Worm (Caenorhabditis elegans) whole organism, L2 larva: ENCODE data around the gene srv-19.

Experiments used
- C34F6.9 ChIP-seq: fragments of 150-350 bp; optimal IDR thresholded peaks from 2 replicates; lab custom pipeline; 2014; ENCODE audit warnings: missing biosample characterization, missing genetic modification characterization
- R02D3.7 ChIP-seq: fragments of 150-350 bp; optimal IDR thresholded peaks from 2 replicates; lab custom pipeline; 2014; ENCODE audit warnings: missing biosample characterization, missing genetic modification characterization
- Y55F3AM.14 ChIP-seq: fragments of 200-800 bp; sonication (Bioruptor generic); optimal IDR thresholded peaks from 2 replicates; lab custom pipeline; 2018; ENCODE audit warnings: mild to moderate bottlenecking, missing genetic modification characterization, missing compliant biosample characterization
- ZK546.5 ChIP-seq: sonication (generic microtip); optimal IDR thresholded peaks from 2 replicates; lab custom pipeline; 2017; ENCODE audit warnings: missing biosample characterization, missing genetic modification characterization
- alr-1 ChIP-seq: fragments of 150-350 bp; optimal IDR thresholded peaks from 2 replicates; lab custom pipeline; 2014; ENCODE audit warnings: missing biosample characterization, missing genetic modification characterization
- aly-2 ChIP-seq: fragments of 150-350 bp; optimal IDR thresholded peaks from 2 replicates; lab custom pipeline; 2014; ENCODE audit warnings: missing biosample characterization, missing genetic modification characterization
- ama-1 ChIP-seq: fragments of 150-350 bp; optimal IDR thresholded peaks from 2 replicates; lab custom pipeline; 2018; ENCODE audit warnings: inconsistent platforms
- blmp-1 ChIP-seq: sonication (generic microtip); optimal IDR thresholded peaks from 2 replicates; lab custom pipeline; 2017; ENCODE audit warnings: missing genetic modification characterization, mild to moderate bottlenecking, missing compliant biosample characterization, antibody characterized with exemption, moderate library complexity; ENCODE audit not compliant: insufficient read depth
- ceh-16 ChIP-seq: fragments of 150-350 bp; optimal IDR thresholded peaks from 2 replicates; lab custom pipeline; 2014; ENCODE audit warnings: missing biosample characterization, missing genetic modification characterization
- ceh-82 ChIP-seq: fragments of 150-350 bp; optimal IDR thresholded peaks from 2 replicates; lab custom pipeline; 2014; ENCODE audit warnings: missing biosample characterization, missing genetic modification characterization
- crh-2 ChIP-seq: sonication (generic microtip); optimal IDR thresholded peaks from 2 replicates; lab custom pipeline; 2017; ENCODE audit warnings: missing biosample characterization, missing genetic modification characterization
- dmd-4 ChIP-seq: sonication (generic microtip); optimal IDR thresholded peaks from 2 replicates; lab custom pipeline; 2017; ENCODE audit warnings: missing biosample characterization, missing genetic modification characterization
- egl-27 ChIP-seq: sonication (generic microtip); optimal IDR thresholded peaks from 3 replicates; lab custom pipeline; 2017; ENCODE audit warnings: missing biosample characterization, missing genetic modification reagents, missing genetic modification characterization
- elt-3 ChIP-seq: sonication (generic microtip); optimal IDR thresholded peaks from 2 replicates; lab custom pipeline; 2017; ENCODE audit warnings: missing biosample characterization, missing genetic modification characterization
- fos-1 ChIP-seq: fragments of 150-350 bp; optimal IDR thresholded peaks from 2 replicates; lab custom pipeline; 2014; ENCODE audit warnings: missing biosample characterization, missing genetic modification characterization
- gmeb-1 ChIP-seq: fragments of 150-350 bp; optimal IDR thresholded peaks from 2 replicates; lab custom pipeline; 2014; ENCODE audit warnings: missing biosample characterization, missing genetic modification characterization
- lin-11 ChIP-seq: fragments of 150-350 bp; sonication (generic microtip); optimal IDR thresholded peaks from 2 replicates; lab custom pipeline; 2014; ENCODE audit warnings: missing biosample characterization, missing genetic modification characterization, inconsistent platforms, mixed read lengths
- lin-13 ChIP-seq: fragments of 150-350 bp; optimal IDR thresholded peaks from 2 replicates; lab custom pipeline; 2014; ENCODE audit warnings: missing biosample characterization, missing genetic modification reagents, missing genetic modification characterization
- lsy-2 ChIP-seq, 2 experiments: fragments of 150-350 bp in 1 of 2; sonication (generic microtip) in 1 of 2; optimal IDR thresholded peaks; 2 replicates each; lab custom pipeline; 2014 to 2017; ENCODE audit warnings: missing biosample characterization in 2 of 2, missing genetic modification characterization in 2 of 2
- mab-5 ChIP-seq: fragments of 150-350 bp; optimal IDR thresholded peaks from 2 replicates; lab custom pipeline; 2014; ENCODE audit warnings: missing biosample characterization, missing genetic modification characterization
- mbf-1 ChIP-seq: sonication (generic microtip); optimal IDR thresholded peaks from 2 replicates; lab custom pipeline; 2017; ENCODE audit warnings: missing biosample characterization, missing genetic modification characterization
- mdl-1 ChIP-seq, 2 experiments: fragments of 150-350 bp in 1 of 2; sonication (generic microtip) in 1 of 2; optimal IDR thresholded peaks; 2 replicates each; lab custom pipeline; 2017; ENCODE audit warnings: missing biosample characterization in 2 of 2, missing genetic modification characterization in 2 of 2
- nhr-10 ChIP-seq: sonication (generic microtip); optimal IDR thresholded peaks from 2 replicates; lab custom pipeline; 2017; ENCODE audit warnings: missing biosample characterization, missing genetic modification characterization
- nhr-11 ChIP-seq: fragments of 150-350 bp; optimal IDR thresholded peaks from 2 replicates; lab custom pipeline; 2014; ENCODE audit warnings: missing biosample characterization, missing genetic modification characterization
- nhr-12 ChIP-seq: fragments of 150-350 bp; optimal IDR thresholded peaks from 2 replicates; lab custom pipeline; 2014; ENCODE audit warnings: missing biosample characterization, missing genetic modification characterization
- nhr-129 ChIP-seq: fragments of 150-350 bp; optimal IDR thresholded peaks from 2 replicates; lab custom pipeline; 2014; ENCODE audit warnings: missing biosample characterization, missing genetic modification characterization
- nhr-21 ChIP-seq: fragments of 150-350 bp; optimal IDR thresholded peaks from 2 replicates; lab custom pipeline; 2014; ENCODE audit warnings: missing biosample characterization, missing genetic modification characterization
- nhr-23 ChIP-seq: fragments of 150-350 bp; optimal IDR thresholded peaks from 2 replicates; lab custom pipeline; 2014; ENCODE audit warnings: missing biosample characterization, missing genetic modification reagents, missing genetic modification characterization
- nhr-25 ChIP-seq: fragments of 150-350 bp; sonication (generic microtip); optimal IDR thresholded peaks from 3 replicates; lab custom pipeline; 2014; ENCODE audit warnings: missing biosample characterization, missing genetic modification characterization
- nhr-6 ChIP-seq: fragments of 150-350 bp; optimal IDR thresholded peaks from 2 replicates; lab custom pipeline; 2014; ENCODE audit warnings: missing biosample characterization, missing genetic modification characterization
- sem-4 ChIP-seq: fragments of 150-350 bp; optimal IDR thresholded peaks from 2 replicates; lab custom pipeline; 2014; ENCODE audit warnings: missing biosample characterization, missing genetic modification reagents, missing genetic modification characterization
- skn-1 ChIP-seq: sonication (generic microtip); optimal IDR thresholded peaks from 2 replicates; lab custom pipeline; 2017; ENCODE audit warnings: missing biosample characterization, missing genetic modification characterization
- sma-3 ChIP-seq: sonication (generic microtip); optimal IDR thresholded peaks from 2 replicates; lab custom pipeline; 2016; ENCODE audit warnings: missing genetic modification reagents, missing genetic modification characterization, missing compliant biosample characterization
- sma-9 ChIP-seq, 2 experiments: fragments of 150-350 bp in 1 of 2; sonication (generic microtip) in 1 of 2; optimal IDR thresholded peaks; 2 replicates each; lab custom pipeline; 2014 to 2016; ENCODE audit warnings: missing genetic modification characterization in 2 of 2, mild to moderate bottlenecking in 1 of 2, missing biosample characterization in 1 of 2, missing compliant biosample characterization in 1 of 2, missing genetic modification reagents in 1 of 2, moderate library complexity in 1 of 2
- unc-39 ChIP-seq: fragments of 150-350 bp; optimal IDR thresholded peaks from 2 replicates; lab custom pipeline; 2014; ENCODE audit warnings: missing biosample characterization, missing genetic modification characterization
- unc-55 ChIP-seq: fragments of 150-350 bp; sonication (generic microtip); optimal IDR thresholded peaks from 3 replicates; lab custom pipeline; 2014; ENCODE audit warnings: missing biosample characterization, missing genetic modification reagents, missing genetic modification characterization
- zag-1 ChIP-seq: fragments of 150-350 bp; optimal IDR thresholded peaks from 2 replicates; lab custom pipeline; 2014; ENCODE audit warnings: missing biosample characterization, missing genetic modification characterization
- ztf-1 ChIP-seq: fragments of 200-800 bp; sonication (Bioruptor generic); conservative IDR thresholded peaks from 2 replicates; pipeline ENCODE4 v1.3.6; 2022; ENCODE audit warnings: missing genetic modification characterization, missing compliant biosample characterization
- ztf-11 ChIP-seq: sonication (generic microtip); optimal IDR thresholded peaks from 2 replicates; lab custom pipeline; 2017; ENCODE audit warnings: missing biosample characterization, missing genetic modification characterization
- ztf-4 ChIP-seq: fragments of 150-350 bp; optimal IDR thresholded peaks from 2 replicates; lab custom pipeline; 2014; ENCODE audit warnings: missing biosample characterization, missing genetic modification characterization

The srv-19 gene

DNA sequence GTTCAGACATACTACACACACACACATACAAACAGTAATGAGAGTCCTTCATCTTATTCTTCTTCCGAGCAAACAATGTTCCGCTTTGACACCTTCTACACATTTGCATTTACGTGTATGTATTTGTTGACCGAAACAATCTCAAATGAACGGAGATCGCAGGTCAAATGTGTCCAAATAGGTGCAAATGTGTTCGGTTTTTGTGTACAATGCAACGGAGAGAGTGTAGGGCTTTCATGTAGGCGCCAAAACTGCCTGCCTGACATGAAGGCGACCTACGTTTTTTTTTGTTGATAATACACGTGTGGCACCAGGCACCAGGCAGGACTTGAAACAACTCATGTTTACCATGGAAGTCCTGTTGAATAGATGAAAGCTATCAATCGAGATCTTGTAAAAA is 16.8 kb downstream of the srv-19 start:
- no peak for TF ChIP-seq Y55F3AM.14 (GFP tag; lab: Kevin White, UChicago)
- no peak for TF ChIP-seq nhr-10 (tag; lab: Kevin White, UChicago)
- TF ChIP-seq aly-2 (tag; lab: Kevin White, UChicago): no peak
- TF ChIP-seq nhr-129 (tag; lab: Kevin White, UChicago): no peak
- TF ChIP-seq lin-13: no peak
- TF ChIP-seq unc-39 (tag; lab: Kevin White, UChicago): no peak
- TF ChIP-seq nhr-11 (tag; lab: Kevin White, UChicago): no peak
- no peak for TF ChIP-seq alr-1 (tag; lab: Kevin White, UChicago)
- TF ChIP-seq R02D3.7 (tag; lab: Kevin White, UChicago): no peak
- TF ChIP-seq, all 48 proteins: peak for 0

DNA sequence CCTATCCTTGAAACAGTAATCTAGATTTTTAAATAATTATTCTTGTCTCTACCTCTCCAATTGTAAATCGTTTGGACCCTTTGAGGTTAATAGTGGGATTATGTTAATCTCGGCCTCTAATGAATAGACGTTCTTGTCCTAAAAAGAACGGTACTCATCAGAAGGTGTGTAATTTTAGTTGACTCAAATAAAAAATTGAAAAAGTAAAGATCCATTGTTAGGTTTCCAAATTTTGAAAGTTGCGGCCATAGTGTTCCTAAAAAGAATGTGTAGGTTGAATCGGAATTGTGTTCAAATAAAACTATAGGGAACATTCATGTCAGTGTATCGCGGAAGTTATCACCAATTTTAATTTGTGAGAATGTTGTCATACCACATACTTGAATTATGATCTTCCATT is 18.1 kb downstream of the srv-19 start:
- TF ChIP-seq nhr-25 (tag; lab: Kevin White, UChicago): no peak
- no peak for TF ChIP-seq nhr-11 (tag; lab: Kevin White, UChicago)
- TF ChIP-seq elt-3 (tag; lab: Kevin White, UChicago): no peak
- TF ChIP-seq nhr-129 (tag; lab: Kevin White, UChicago): no peak
- TF ChIP-seq skn-1 (tag; lab: Kevin White, UChicago): no peak
- TF ChIP-seq R02D3.7 (tag; lab: Kevin White, UChicago): no peak
- no peak for TF ChIP-seq dmd-4 (tag; lab: Kevin White, UChicago)
- no peak for TF ChIP-seq ZK546.5 (tag; lab: Kevin White, UChicago)
- TF ChIP-seq ceh-16 (tag; lab: Kevin White, UChicago): no peak
- no peak for TF ChIP-seq lin-11
- TF ChIP-seq fos-1 (tag; lab: Kevin White, UChicago): no peak
- TF ChIP-seq lsy-2 (tag; optimal IDR thresholded peaks at IDR 0.05; lab: Kevin White, UChicago): no peak
- TF ChIP-seq ztf-4 (tag; lab: Kevin White, UChicago): no peak
- no peak for TF ChIP-seq C34F6.9 (tag; lab: Kevin White, UChicago)
- TF ChIP-seq ztf-1 (GFP tag; lab: Robert Waterston, UW): no peak
- TF ChIP-seq blmp-1 (tag; lab: Kevin White, UChicago): no peak
- TF ChIP-seq ama-1 (lab: Kevin White, UChicago): no peak
- no peak for TF ChIP-seq sma-3 (GFP tag; lab: Kevin White, UChicago)
- no peak for TF ChIP-seq sma-9 (GFP tag; optimal IDR thresholded peaks at IDR 0.05; lab: Kevin White, UChicago)
- TF ChIP-seq sma-9 (tag; optimal IDR thresholded peaks at IDR 0.05; lab: Kevin White, UChicago): no peak

DNA sequence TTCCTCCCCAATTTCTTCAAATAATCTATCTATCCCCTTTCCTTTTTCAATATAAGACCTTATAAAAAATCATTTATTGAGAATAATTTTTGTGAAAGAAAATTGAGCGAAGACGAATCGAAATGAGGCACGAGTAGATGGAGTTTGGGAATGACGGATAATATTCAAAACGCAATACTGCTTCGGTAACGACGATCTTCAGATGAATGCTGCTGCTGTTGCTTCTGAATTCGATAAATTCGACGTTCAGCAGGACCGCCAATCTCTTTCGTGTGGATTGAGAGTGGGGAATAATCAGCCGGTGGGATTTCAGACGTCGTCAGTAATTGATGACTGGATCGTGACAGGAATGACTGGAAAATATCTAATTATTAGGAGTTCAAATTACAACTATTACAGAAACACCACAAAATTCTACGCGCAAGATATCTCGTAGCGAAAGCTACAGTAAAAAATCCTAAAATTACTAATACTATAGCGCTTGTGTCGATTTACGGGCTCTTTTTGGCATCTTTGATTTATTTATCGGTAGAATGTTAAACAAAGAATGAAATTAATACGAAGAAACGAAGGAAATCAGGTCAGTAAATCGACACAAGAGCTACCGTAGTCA is 22.9 kb downstream of the srv-19 start:
- no peak for TF ChIP-seq alr-1 (tag; lab: Kevin White, UChicago)
- TF ChIP-seq dmd-4 (tag; lab: Kevin White, UChicago): no peak
- no peak for TF ChIP-seq nhr-11 (tag; lab: Kevin White, UChicago)
- no peak for TF ChIP-seq nhr-10 (tag; lab: Kevin White, UChicago)
- TF ChIP-seq ceh-82 (tag; lab: Kevin White, UChicago): no peak
- no peak for TF ChIP-seq nhr-12 (tag; lab: Kevin White, UChicago)

DNA sequence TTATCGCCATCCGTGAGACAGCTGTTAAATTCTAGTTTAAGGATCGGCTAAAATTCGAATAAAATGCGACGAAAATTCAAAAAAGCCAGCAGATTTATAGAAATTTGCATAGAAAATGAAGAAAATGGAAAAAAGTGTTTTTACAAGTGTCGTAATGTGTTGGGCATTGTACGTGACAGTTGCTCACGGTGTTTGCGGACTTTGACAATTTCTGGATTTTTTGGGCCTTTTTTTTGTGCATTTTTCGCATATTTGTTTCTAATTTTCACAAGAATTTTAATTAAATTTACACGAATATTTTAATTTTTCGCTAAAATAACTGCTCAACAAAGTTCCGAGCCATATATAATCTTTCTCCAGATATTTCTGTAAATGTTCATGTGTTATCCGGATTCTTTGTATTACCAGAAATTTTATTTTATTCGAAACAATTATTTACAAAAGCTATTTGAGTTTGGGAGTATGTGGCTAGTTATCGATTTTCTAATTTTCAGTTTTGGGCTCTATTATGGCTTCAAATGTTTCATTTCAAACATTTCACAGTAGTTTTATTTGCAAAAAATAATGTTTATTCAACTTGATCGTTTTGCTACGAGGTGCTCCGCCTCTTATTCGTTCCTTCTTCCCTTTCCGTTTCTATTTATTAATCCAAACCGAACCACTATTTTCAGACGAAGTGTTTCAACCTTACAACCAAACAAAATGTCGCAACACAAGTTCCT is 25.6 kb downstream of the srv-19 start, which contains the start of gene sams-3:
sams-3 (plus strand) TSS at position 672 of the 722 bp plus-strand sequence.
- no peak for TF ChIP-seq alr-1 (tag; lab: Kevin White, UChicago)
- TF ChIP-seq C34F6.9 (tag; lab: Kevin White, UChicago): peak; percentile 60
- peak; percentile 27 for TF ChIP-seq nhr-129 (tag; lab: Kevin White, UChicago)
- TF ChIP-seq R02D3.7 (tag; lab: Kevin White, UChicago): no peak
- TF ChIP-seq lin-13: no peak
- no peak for TF ChIP-seq ama-1 (lab: Kevin White, UChicago)
- no peak for TF ChIP-seq ceh-82 (tag; lab: Kevin White, UChicago)
- no peak for TF ChIP-seq mbf-1 (tag; lab: Kevin White, UChicago)
- TF ChIP-seq nhr-6 (tag; lab: Kevin White, UChicago): no peak
- TF ChIP-seq mab-5 (tag; lab: Kevin White, UChicago): no peak
- peak; percentile 22 for TF ChIP-seq nhr-25 (tag; lab: Kevin White, UChicago)
- no peak for TF ChIP-seq crh-2 (tag; lab: Kevin White, UChicago)
- TF ChIP-seq ZK546.5 (tag; lab: Kevin White, UChicago): no peak
- no peak for TF ChIP-seq dmd-4 (tag; lab: Kevin White, UChicago)
- TF ChIP-seq gmeb-1 (tag; lab: Kevin White, UChicago): peak; percentile 64
- TF ChIP-seq skn-1 (tag; lab: Kevin White, UChicago): no peak
- no peak for TF ChIP-seq Y55F3AM.14 (GFP tag; lab: Kevin White, UChicago)
- no peak for TF ChIP-seq elt-3 (tag; lab: Kevin White, UChicago)
- TF ChIP-seq fos-1 (tag; lab: Kevin White, UChicago): no peak
- no peak for TF ChIP-seq lin-11
- no peak for TF ChIP-seq nhr-12 (tag; lab: Kevin White, UChicago)
- no peak for TF ChIP-seq blmp-1 (tag; lab: Kevin White, UChicago)
- TF ChIP-seq nhr-23: no peak
- no peak for TF ChIP-seq unc-55 (GFP tag; lab: Kevin White, UChicago)
- no peak for TF ChIP-seq egl-27 (tag; lab: Kevin White, UChicago)
- TF ChIP-seq ztf-11 (tag; lab: Kevin White, UChicago): no peak
- peak; percentile 42 to 68 for TF ChIP-seq lsy-2 (tag; optimal IDR thresholded peaks at IDR 0.05; lab: Kevin White, UChicago)
- no peak for TF ChIP-seq sem-4 (tag; lab: Kevin White, UChicago)
- TF ChIP-seq ztf-1 (GFP tag; lab: Robert Waterston, UW): no peak
- TF ChIP-seq mdl-1 (tag; optimal IDR thresholded peaks at IDR 0.05; lab: Kevin White, UChicago): no peak
- TF ChIP-seq sma-3 (GFP tag; lab: Kevin White, UChicago): no peak
- no peak for TF ChIP-seq zag-1 (tag; lab: Kevin White, UChicago)
- no peak for TF ChIP-seq nhr-21 (tag; lab: Kevin White, UChicago)
